Fruit fly (Drosophila melanogaster): ENCODE results near the gene sov.

Gene sov

dm6 chrX:6741184-6741586, 14.9 kb upstream of the sov start (continued):
- TF ChIP-seq Hr38 (GFP tag; optimal IDR thresholded peaks at IDR 0.05): no peak
- peak; percentile 12 for TF ChIP-seq vri (GFP tag; optimal IDR thresholded peaks at IDR 0.05)
- TF ChIP-seq fkh (GFP tag; optimal IDR thresholded peaks at IDR 0.05): no peak
- TF ChIP-seq CG1621 (tag; optimal IDR thresholded peaks at IDR 0.05): no peak
- TF ChIP-seq Hr4 (GFP tag; optimal IDR thresholded peaks at IDR 0.05): peak; percentile 49
- peak; percentile 26 for TF ChIP-seq cyc (GFP tag; optimal IDR thresholded peaks at IDR 0.05)
- peak; percentile 25 for TF ChIP-seq CG3919 (GFP tag; optimal IDR thresholded peaks at IDR 0.05)
- no peak for TF ChIP-seq CG6276 (GFP tag; optimal IDR thresholded peaks at IDR 0.05)
- TF ChIP-seq lz (GFP tag; optimal IDR thresholded peaks at IDR 0.05): peak; percentile 43
- peak; percentile 7 for TF ChIP-seq net (GFP tag; optimal IDR thresholded peaks at IDR 0.05)
- no peak for TF ChIP-seq ss (GFP tag; optimal IDR thresholded peaks at IDR 0.05)
- no peak for TF ChIP-seq dac (GFP tag; optimal IDR thresholded peaks at IDR 0.05)
- TF ChIP-seq pdm3 (GFP tag; optimal IDR thresholded peaks at IDR 0.05): peak; percentile 38
- no peak for TF ChIP-seq salr (GFP tag; optimal IDR thresholded peaks at IDR 0.05)
- TF ChIP-seq CG34406 (GFP tag; optimal IDR thresholded peaks at IDR 0.05): peak; percentile 6
- TF ChIP-seq Lpt (GFP tag; optimal IDR thresholded peaks at IDR 0.05): no peak
- TF ChIP-seq CG10631 (GFP tag; optimal IDR thresholded peaks at IDR 0.05): no peak
- TF ChIP-seq spab (GFP tag; optimal IDR thresholded peaks at IDR 0.05): no peak
- TF ChIP-seq fd85E (GFP tag; optimal IDR thresholded peaks at IDR 0.05): no peak
- TF ChIP-seq fd59A (GFP tag; optimal IDR thresholded peaks at IDR 0.05): no peak
- no peak for TF ChIP-seq CG7368 (GFP tag; optimal IDR thresholded peaks at IDR 0.05)
- TF ChIP-seq esn (GFP tag; optimal IDR thresholded peaks at IDR 0.05): peak; percentile 41
- peak; percentile 18 for TF ChIP-seq Sox102F (GFP tag; optimal IDR thresholded peaks at IDR 0.05)
- peak; percentile 23 for TF ChIP-seq CG8632 (GFP tag; optimal IDR thresholded peaks at IDR 0.05)
- TF ChIP-seq CG8319 (GFP tag; optimal IDR thresholded peaks at IDR 0.05): no peak
- TF ChIP-seq svp (GFP tag): peak; percentile 76
- TF ChIP-seq Smox (GFP tag; optimal IDR thresholded peaks at IDR 0.05): peak; percentile 40
- peak; percentile 40 for TF ChIP-seq CG3032 (tag; optimal IDR thresholded peaks at IDR 0.05)
- TF ChIP-seq Gug (GFP tag; IDR thresholded peaks at IDR 0.05): peak; percentile 39; the same call in 1 of the 2 replicates
- TF ChIP-seq CG16779 (tag; optimal IDR thresholded peaks at IDR 0.05): no peak
- peak; percentile 19 for TF ChIP-seq Met (GFP tag; optimal IDR thresholded peaks at IDR 0.05)
- peak; percentile 70 for TF ChIP-seq CG15336 (GFP tag; IDR thresholded peaks at IDR 0.05)
- TF ChIP-seq Sox15 (GFP tag; optimal IDR thresholded peaks at IDR 0.05): no peak
- TF ChIP-seq CG4318 (GFP tag; optimal IDR thresholded peaks at IDR 0.05): no peak
- no peak for TF ChIP-seq CG11902 (GFP tag; optimal IDR thresholded peaks at IDR 0.05)
- TF ChIP-seq achi (GFP tag; optimal IDR thresholded peaks at IDR 0.05): peak; percentile 40
- TF ChIP-seq CG11762 (GFP tag; optimal IDR thresholded peaks at IDR 0.05; ENCODE audit: insufficient read depth): peak; percentile 8
- peak; percentile 23 for TF ChIP-seq Ets96B (tag; optimal IDR thresholded peaks at IDR 0.05)
- TF ChIP-seq Sox14 (GFP tag; optimal IDR thresholded peaks at IDR 0.05): peak; percentile 43

- TF ChIP-seq CG3032 (tag; optimal IDR thresholded peaks at IDR 0.05): no peak
- no peak for TF ChIP-seq spab (GFP tag; optimal IDR thresholded peaks at IDR 0.05)
- peak; percentile 30 for TF ChIP-seq Hr39 (GFP tag; optimal IDR thresholded peaks at IDR 0.05)
- TF ChIP-seq CG16779 (tag; optimal IDR thresholded peaks at IDR 0.05): no peak
- TF ChIP-seq CG11294 (GFP tag; IDR thresholded peaks at IDR 0.05): no peak
- TF ChIP-seq CG10631 (GFP tag; optimal IDR thresholded peaks at IDR 0.05): no peak
- no peak for TF ChIP-seq esn (GFP tag; optimal IDR thresholded peaks at IDR 0.05)
- no peak for TF ChIP-seq CG6854 (GFP tag; optimal IDR thresholded peaks at IDR 0.05)
- TF ChIP-seq Eip75B (GFP tag; optimal IDR thresholded peaks at IDR 0.05): no peak
- TF ChIP-seq fd85E (GFP tag; optimal IDR thresholded peaks at IDR 0.05): no peak
- TF ChIP-seq Lpt (GFP tag; optimal IDR thresholded peaks at IDR 0.05): no peak
- no peak for TF ChIP-seq cyc (GFP tag; optimal IDR thresholded peaks at IDR 0.05)
- TF ChIP-seq CG34406 (GFP tag; optimal IDR thresholded peaks at IDR 0.05): no peak
- no peak for TF ChIP-seq CG6163 (GFP tag; IDR thresholded peaks at IDR 0.05)
- TF ChIP-seq CG11902 (GFP tag; optimal IDR thresholded peaks at IDR 0.05): no peak
- peak; percentile 5 for TF ChIP-seq Sox14 (GFP tag; optimal IDR thresholded peaks at IDR 0.05)
- no peak for TF ChIP-seq dac (GFP tag; optimal IDR thresholded peaks at IDR 0.05)
- no peak for TF ChIP-seq Eip93F (GFP tag; optimal IDR thresholded peaks at IDR 0.05)
- no peak for TF ChIP-seq acj6 (GFP tag; optimal IDR thresholded peaks at IDR 0.05)
- TF ChIP-seq Eip78C (GFP tag): peak; percentile 37
- TF ChIP-seq CG1621 (tag; optimal IDR thresholded peaks at IDR 0.05): no peak
- no peak for TF ChIP-seq dsx (GFP tag; optimal IDR thresholded peaks at IDR 0.05; ENCODE audit: poor library complexity, severe bottlenecking)
- TF ChIP-seq CG8119 (GFP tag; IDR thresholded peaks at IDR 0.05): peak; percentile 46; the same call in 1 of the 3 replicates
- TF ChIP-seq Ets21C (GFP tag; optimal IDR thresholded peaks at IDR 0.05): no peak
- TF ChIP-seq ss (GFP tag; optimal IDR thresholded peaks at IDR 0.05): no peak
- no peak for TF ChIP-seq net (GFP tag; optimal IDR thresholded peaks at IDR 0.05)
- no peak for TF ChIP-seq CG8319 (GFP tag; optimal IDR thresholded peaks at IDR 0.05)
- no peak for TF ChIP-seq CG11762 (GFP tag; optimal IDR thresholded peaks at IDR 0.05; ENCODE audit: insufficient read depth)
Observed at dm6 chrX:6743192-6743591, 12.9 kb upstream of the sov start.

Measured in whole organism, prepupa.